Worm (Caenorhabditis elegans): ENCODE measurements around the gene clec-124.
"Not testable (repeated sequence)": the region's sequence is repeated elsewhere in the genome, so short reads cannot be mapped to it uniquely, and the experiment has no call there.

The clec-124 gene

ce11 chrII:3249406-3249805, at the start of gene clec-124:
Gene clec-124, plus strand, starts transcription at chrII:3249706.
- TF ChIP-seq flt-1 (GFP tag; IDR thresholded peaks at IDR 0.05) (no peak), T22C8.4 (GFP tag; IDR thresholded peaks at IDR 0.05) (no peak), ref-1 (GFP tag; conservative IDR thresholded peaks at IDR 0.05) (no peak), tab-1 (GFP tag; IDR thresholded peaks at IDR 0.05) (no peak), ztf-29 (GFP tag; IDR thresholded peaks at IDR 0.05) (no peak), med-1 (GFP tag; optimal IDR thresholded peaks at IDR 0.05; ENCODE audit: insufficient read depth) (no peak), cog-1 (tag; optimal IDR thresholded peaks at IDR 0.05) (no peak), klf-2 (GFP tag; conservative IDR thresholded peaks at IDR 0.05) (no peak), ztf-23 (GFP tag; IDR thresholded peaks at IDR 0.05) (no peak)

- TF ChIP-seq ztf-23 (GFP tag; IDR thresholded peaks at IDR 0.05); flt-1 (GFP tag; IDR thresholded peaks at IDR 0.05); klf-2 (GFP tag; conservative IDR thresholded peaks at IDR 0.05): not testable (repeated sequence)
Observed at ce11 chrII:3201242-3201641, 48.3 kb upstream of the clec-124 start, which contains the start of gene sri-48. Gene sri-48, minus strand, starts transcription at chrII:3201342.

ce11 chrII:3202519-3202918, 47.0 kb upstream of the clec-124 start, which contains the start of gene sri-53:
Gene sri-53, minus strand, starts transcription at chrII:3202619.
- no peak for TF ChIP-seq ref-1 (GFP tag; conservative IDR thresholded peaks at IDR 0.05)
- TF ChIP-seq flt-1 (GFP tag; IDR thresholded peaks at IDR 0.05): no peak
- TF ChIP-seq med-1 (GFP tag; optimal IDR thresholded peaks at IDR 0.05; ENCODE audit: insufficient read depth): no peak
- no peak for TF ChIP-seq klf-2 (GFP tag; conservative IDR thresholded peaks at IDR 0.05)
- TF ChIP-seq ztf-23 (GFP tag; IDR thresholded peaks at IDR 0.05): no peak
- TF ChIP-seq tab-1 (GFP tag; IDR thresholded peaks at IDR 0.05): no peak
- TF ChIP-seq cog-1 (tag; optimal IDR thresholded peaks at IDR 0.05): no peak
- TF ChIP-seq T22C8.4 (GFP tag; IDR thresholded peaks at IDR 0.05): no peak
- no peak for TF ChIP-seq ztf-29 (GFP tag; IDR thresholded peaks at IDR 0.05)

ce11 chrII:3203415-3203814, 46.1 kb upstream of the clec-124 start, which contains the start of gene sri-50:
Gene sri-50, plus strand, starts transcription at chrII:3203715.
- TF ChIP-seq med-1 (GFP tag; optimal IDR thresholded peaks at IDR 0.05; ENCODE audit: insufficient read depth) (no peak), ref-1 (GFP tag; conservative IDR thresholded peaks at IDR 0.05) (no peak), ztf-23 (GFP tag; IDR thresholded peaks at IDR 0.05) (no peak), flt-1 (GFP tag; IDR thresholded peaks at IDR 0.05) (no peak), klf-2 (GFP tag; conservative IDR thresholded peaks at IDR 0.05) (no peak), cog-1 (tag; optimal IDR thresholded peaks at IDR 0.05) (no peak), tab-1 (GFP tag; IDR thresholded peaks at IDR 0.05) (no peak), ztf-29 (GFP tag; IDR thresholded peaks at IDR 0.05) (no peak), T22C8.4 (GFP tag; IDR thresholded peaks at IDR 0.05) (no peak)

DNA sequence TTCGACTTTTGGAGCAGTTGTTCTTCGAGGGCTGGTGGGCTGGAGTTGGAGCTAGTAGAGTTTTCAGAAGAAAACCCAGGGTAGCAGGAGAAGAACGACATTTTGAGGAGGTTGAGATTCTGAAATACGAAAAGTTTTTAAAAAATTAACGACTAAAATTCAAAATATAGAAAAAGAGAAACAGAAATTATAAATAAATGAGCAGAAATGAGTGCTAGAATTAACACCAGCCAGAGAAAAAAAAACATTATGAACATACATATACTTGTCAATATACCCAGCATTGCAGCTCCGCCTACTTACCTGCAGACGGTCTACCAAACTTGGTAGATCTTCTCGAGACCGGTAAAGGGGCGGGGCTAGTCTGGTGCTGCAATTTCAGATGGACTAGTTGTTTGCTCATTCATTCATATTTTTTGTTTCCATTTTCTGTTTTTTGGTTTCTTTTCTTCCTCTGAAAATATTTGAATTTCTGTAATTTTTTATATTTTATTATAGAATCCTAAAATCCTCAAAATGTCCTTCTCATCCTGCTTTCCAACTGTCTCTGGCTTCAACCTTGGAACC, 43.0 kb upstream of the clec-124 start, which contains the start of the genes ZC239.20 and ZC239.21:
TSS of gene ZC239.20 (minus strand) at position 101 of the 567 bp plus-strand sequence.
TSS of gene ZC239.21 (plus strand) at position 517 of the 567 bp plus-strand sequence.
- TF ChIP-seq ref-1 (GFP tag; conservative IDR thresholded peaks at IDR 0.05): no peak
- TF ChIP-seq cog-1 (tag; optimal IDR thresholded peaks at IDR 0.05): no peak
- TF ChIP-seq ztf-29 (GFP tag; IDR thresholded peaks at IDR 0.05): no peak
- TF ChIP-seq ztf-23 (GFP tag; IDR thresholded peaks at IDR 0.05): no peak

ce11 chrII:3208679-3209078, 40.8 kb upstream of the clec-124 start, which contains the start of gene sdz-35:
Gene sdz-35, minus strand, starts transcription at chrII:3208779.
- TF ChIP-seq klf-2 (GFP tag; conservative IDR thresholded peaks at IDR 0.05) (no peak), med-1 (GFP tag; optimal IDR thresholded peaks at IDR 0.05; ENCODE audit: insufficient read depth) (no peak), cog-1 (tag; optimal IDR thresholded peaks at IDR 0.05) (no peak), ztf-29 (GFP tag; IDR thresholded peaks at IDR 0.05) (no peak), tab-1 (GFP tag; IDR thresholded peaks at IDR 0.05) (no peak), ref-1 (GFP tag; conservative IDR thresholded peaks at IDR 0.05) (no peak), flt-1 (GFP tag; IDR thresholded peaks at IDR 0.05) (no peak), ztf-23 (GFP tag; IDR thresholded peaks at IDR 0.05) (no peak), T22C8.4 (GFP tag; IDR thresholded peaks at IDR 0.05) (no peak)

DNA sequence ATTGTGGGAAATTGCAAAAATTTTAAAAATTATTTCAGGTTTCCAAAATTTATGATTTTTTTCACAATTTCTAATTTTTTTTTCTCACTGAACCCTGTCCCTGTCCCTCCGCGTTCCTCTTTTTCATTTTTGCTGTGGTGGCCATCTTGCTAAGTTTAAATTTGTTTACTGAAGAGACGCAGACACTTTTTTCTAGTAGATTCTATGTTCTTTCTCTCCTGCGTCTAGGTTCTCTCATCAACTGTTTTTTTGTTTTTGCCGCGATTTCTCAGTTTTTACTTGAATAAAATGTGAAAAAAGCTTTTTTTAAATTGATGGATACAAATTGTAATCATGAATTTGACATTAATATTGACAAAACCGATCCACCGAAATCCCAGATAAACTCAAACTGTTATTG, 40.3 kb upstream of the clec-124 start, which contains the start of gene ZC239.6:
TSS of gene ZC239.6 (plus strand) at position 381 of the 400 bp plus-strand sequence.
- TF ChIP-seq ztf-23 (GFP tag; IDR thresholded peaks at IDR 0.05) (no peak), ztf-29 (GFP tag; IDR thresholded peaks at IDR 0.05) (no peak), klf-2 (GFP tag; conservative IDR thresholded peaks at IDR 0.05) (no peak), flt-1 (GFP tag; IDR thresholded peaks at IDR 0.05) (no peak), med-1 (GFP tag; optimal IDR thresholded peaks at IDR 0.05; ENCODE audit: insufficient read depth) (no peak), tab-1 (GFP tag; IDR thresholded peaks at IDR 0.05) (no peak), ref-1 (GFP tag; conservative IDR thresholded peaks at IDR 0.05) (no peak), cog-1 (tag; optimal IDR thresholded peaks at IDR 0.05) (no peak), T22C8.4 (GFP tag; IDR thresholded peaks at IDR 0.05) (no peak)

DNA sequence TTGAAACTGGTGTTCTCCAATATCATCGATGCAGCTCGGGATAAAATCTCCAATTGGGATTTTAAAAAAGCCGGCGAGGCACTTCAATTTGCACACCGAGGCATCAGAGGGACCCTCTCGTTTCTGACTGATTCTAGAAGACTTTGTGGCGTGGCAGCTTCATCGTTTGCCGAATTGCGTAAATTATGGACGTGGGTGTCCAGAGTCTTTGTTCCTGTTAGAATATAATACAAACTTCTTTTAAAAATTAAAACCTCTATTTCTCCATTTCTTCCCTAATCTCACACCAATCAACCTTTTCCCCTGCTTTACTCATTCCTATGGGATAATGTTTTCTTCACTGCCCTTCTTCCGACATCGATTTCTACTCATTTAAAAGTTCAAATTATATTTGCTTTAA, 39.1 kb upstream of the clec-124 start, which contains the start of gene ZC239.5:
TSS of gene ZC239.5 (plus strand) at position 301 of the 400 bp plus-strand sequence.
- TF ChIP-seq ref-1 (GFP tag; conservative IDR thresholded peaks at IDR 0.05): no peak
- TF ChIP-seq T22C8.4 (GFP tag; IDR thresholded peaks at IDR 0.05): no peak
- TF ChIP-seq med-1 (GFP tag; optimal IDR thresholded peaks at IDR 0.05; ENCODE audit: insufficient read depth): no peak
- no peak for TF ChIP-seq tab-1 (GFP tag; IDR thresholded peaks at IDR 0.05)
- no peak for TF ChIP-seq flt-1 (GFP tag; IDR thresholded peaks at IDR 0.05)
- no peak for TF ChIP-seq cog-1 (tag; optimal IDR thresholded peaks at IDR 0.05)
- TF ChIP-seq ztf-23 (GFP tag; IDR thresholded peaks at IDR 0.05): no peak
- no peak for TF ChIP-seq klf-2 (GFP tag; conservative IDR thresholded peaks at IDR 0.05)
- no peak for TF ChIP-seq ztf-29 (GFP tag; IDR thresholded peaks at IDR 0.05)

ce11 chrII:3213898-3214297, 35.6 kb upstream of the clec-124 start, which contains the start of gene ZC239.4:
Gene ZC239.4, plus strand, starts transcription at chrII:3214198.
- TF ChIP-seq T22C8.4 (GFP tag; IDR thresholded peaks at IDR 0.05) (no peak), flt-1 (GFP tag; IDR thresholded peaks at IDR 0.05) (no peak), ref-1 (GFP tag; conservative IDR thresholded peaks at IDR 0.05) (no peak), ztf-23 (GFP tag; IDR thresholded peaks at IDR 0.05) (no peak), klf-2 (GFP tag; conservative IDR thresholded peaks at IDR 0.05) (no peak), ztf-29 (GFP tag; IDR thresholded peaks at IDR 0.05) (no peak), cog-1 (tag; optimal IDR thresholded peaks at IDR 0.05) (no peak), med-1 (GFP tag; optimal IDR thresholded peaks at IDR 0.05; ENCODE audit: insufficient read depth) (no peak), tab-1 (GFP tag; IDR thresholded peaks at IDR 0.05) (no peak)

Data from whole organism, midembryonic.